Worm (Caenorhabditis elegans) whole organism, L1 larva: ENCODE data around the gene ttc-4.

Experiments
- C16A3.4 ChIP-seq: fragments of 150-350 bp; optimal IDR thresholded peaks from 2 replicates; lab custom pipeline; 2014; ENCODE audit warnings: missing biosample characterization, missing genetic modification characterization
- C34B4.2 ChIP-seq: sonication (generic microtip); optimal IDR thresholded peaks from 2 replicates; lab custom pipeline; 2017; ENCODE audit warnings: mild to moderate bottlenecking, missing genetic modification characterization, missing compliant biosample characterization
- F16B12.6 ChIP-seq: fragments of 150-350 bp; optimal IDR thresholded peaks from 2 replicates; lab custom pipeline; 2014; ENCODE audit warnings: missing biosample characterization, missing genetic modification characterization
- Y116A8C.19 ChIP-seq: sonication (generic microtip); optimal IDR thresholded peaks from 2 replicates; lab custom pipeline; 2016; ENCODE audit warnings: missing compliant biosample characterization, missing genetic modification characterization, borderline replicate concordance
- ceh-82 ChIP-seq, 3 experiments: fragments of 150-350 bp in 1 of 3; sonication (generic microtip) in 2 of 3; optimal IDR thresholded peaks; 2 replicates each; lab custom pipeline; 2014 to 2017; ENCODE audit warnings: missing biosample characterization in 3 of 3, missing genetic modification characterization in 3 of 3
- ceh-88 ChIP-seq: fragments of 200-800 bp; sonication (Bioruptor generic); IDR thresholded peaks from 2 replicates; pipeline ENCODE4 v1.3.6; 2022; ENCODE audit warnings: missing genetic modification characterization, missing compliant biosample characterization
- efl-1 ChIP-seq, 4 experiments: fragments of 150-350 bp; optimal IDR thresholded peaks in 3 of 4; peaks in 1 of 4; 1 replicate in 1 of 4; 2 replicates in 3 of 4; lab custom pipeline; 2014; ENCODE audit warnings: missing biosample characterization in 2 of 4, missing genetic modification characterization in 2 of 4, missing genetic modification reagents in 2 of 4
- efl-3 ChIP-seq: fragments of 200-800 bp; sonication (Bioruptor generic); optimal IDR thresholded peaks from 2 replicates; lab custom pipeline; 2018; ENCODE audit warnings: mild to moderate bottlenecking, missing genetic modification characterization, missing compliant biosample characterization
- elt-2 ChIP-seq: sonication (generic microtip); optimal IDR thresholded peaks from 2 replicates; lab custom pipeline; 2016; ENCODE audit warnings: missing genetic modification characterization, mild to moderate bottlenecking, inconsistent platforms, missing compliant biosample characterization, missing genetic modification reagents
- elt-3 ChIP-seq, 6 experiments: fragments of 150-350 bp in 1 of 6; sonication (generic microtip); optimal IDR thresholded peaks; 2 replicates each; lab custom pipeline; 2017 to 2018; ENCODE audit warnings: missing biosample characterization in 6 of 6, missing genetic modification characterization in 6 of 6, inconsistent platforms in 1 of 6
- fkh-10 ChIP-seq: sonication (generic microtip); optimal IDR thresholded peaks from 2 replicates; lab custom pipeline; 2017; ENCODE audit warnings: missing biosample characterization, missing genetic modification reagents, missing genetic modification characterization
- hpl-2 ChIP-seq: fragments of 150-350 bp; optimal IDR thresholded peaks from 2 replicates; lab custom pipeline; 2014; ENCODE audit warnings: missing biosample characterization, missing genetic modification reagents, missing genetic modification characterization
- irx-1 ChIP-seq: sonication (generic microtip); optimal IDR thresholded peaks from 2 replicates; lab custom pipeline; 2016; ENCODE audit warnings: missing genetic modification characterization, missing compliant biosample characterization
- isw-1 ChIP-seq: fragments of 200-800 bp; sonication (Bioruptor generic); IDR thresholded peaks from 2 replicates; pipeline ENCODE4 v1.3.6; 2022; ENCODE audit warnings: missing genetic modification characterization, missing compliant biosample characterization
- lin-35 ChIP-seq, 2 experiments: fragments of 150-350 bp; optimal IDR thresholded peaks; 2 replicates each; lab custom pipeline; 2014; ENCODE audit warnings: missing biosample characterization in 2 of 2, missing genetic modification characterization in 2 of 2, missing genetic modification reagents in 2 of 2
- lin-39 ChIP-seq: fragments of 150-350 bp; optimal IDR thresholded peaks from 2 replicates; lab custom pipeline; 2014; ENCODE audit warnings: missing biosample characterization, missing genetic modification reagents, missing genetic modification characterization
- lsy-2 ChIP-seq, 2 experiments: fragments of 150-350 bp; optimal IDR thresholded peaks; 2 replicates each; lab custom pipeline; 2014; ENCODE audit warnings: missing biosample characterization in 2 of 2, missing genetic modification characterization in 2 of 2
- mab-9 ChIP-seq: fragments of 200-800 bp; sonication (Bioruptor generic); IDR thresholded peaks from 2 replicates; pipeline ENCODE4 v1.3.6; 2022; ENCODE audit warnings: missing genetic modification reagents, missing genetic modification characterization, missing compliant biosample characterization
- nhr-12 ChIP-seq: sonication (generic microtip); optimal IDR thresholded peaks from 2 replicates; lab custom pipeline; 2017; ENCODE audit warnings: missing biosample characterization, missing genetic modification characterization
- nhr-19 ChIP-seq: fragments of 200-800 bp; sonication (Bioruptor generic); conservative IDR thresholded peaks from 2 replicates; pipeline ENCODE4 v1.3.6; 2022; ENCODE audit warnings: missing genetic modification characterization, missing compliant biosample characterization
- nhr-20 ChIP-seq: sonication (generic microtip); optimal IDR thresholded peaks from 2 replicates; lab custom pipeline; 2016; ENCODE audit warnings: mild to moderate bottlenecking, missing genetic modification characterization, missing compliant biosample characterization
- nhr-28 ChIP-seq: fragments of 150-350 bp; optimal IDR thresholded peaks from 2 replicates; lab custom pipeline; 2014; ENCODE audit warnings: missing biosample characterization, missing genetic modification characterization
- nhr-47 ChIP-seq: sonication (generic microtip); optimal IDR thresholded peaks from 2 replicates; lab custom pipeline; 2016; ENCODE audit warnings: mild to moderate bottlenecking, missing genetic modification characterization, moderate library complexity, missing compliant biosample characterization
- nhr-71 ChIP-seq: sonication (generic microtip); optimal IDR thresholded peaks from 2 replicates; lab custom pipeline; 2016; ENCODE audit warnings: mild to moderate bottlenecking, missing genetic modification characterization, moderate library complexity, missing compliant biosample characterization
- nhr-90 ChIP-seq: sonication (generic microtip); optimal IDR thresholded peaks from 2 replicates; lab custom pipeline; 2016; ENCODE audit warnings: mild to moderate bottlenecking, missing genetic modification characterization, missing compliant biosample characterization; ENCODE audit not compliant: poor library complexity
- pqm-1 ChIP-seq: sonication (generic microtip); optimal IDR thresholded peaks from 3 replicates; lab custom pipeline; 2017; ENCODE audit warnings: missing biosample characterization, missing genetic modification characterization
- rnt-1 ChIP-seq: sonication (generic microtip); optimal IDR thresholded peaks from 2 replicates; lab custom pipeline; 2016; ENCODE audit warnings: mild to moderate bottlenecking, missing genetic modification characterization, moderate library complexity, missing compliant biosample characterization
- snu-23 ChIP-seq: sonication (generic microtip); optimal IDR thresholded peaks from 2 replicates; lab custom pipeline; 2016; ENCODE audit warnings: missing genetic modification characterization, missing compliant biosample characterization
- sptf-1 ChIP-seq: fragments of 150-350 bp; optimal IDR thresholded peaks from 2 replicates; lab custom pipeline; 2014; ENCODE audit warnings: missing biosample characterization, missing genetic modification characterization
- tbx-2 ChIP-seq: sonication (generic microtip); optimal IDR thresholded peaks from 2 replicates; lab custom pipeline; 2016; ENCODE audit warnings: missing genetic modification characterization, missing compliant biosample characterization
- tlp-1 ChIP-seq: fragments of 150-350 bp; optimal IDR thresholded peaks from 2 replicates; lab custom pipeline; 2014; ENCODE audit warnings: missing biosample characterization, missing genetic modification characterization
- unc-130 ChIP-seq: fragments of 150-350 bp; optimal IDR thresholded peaks from 2 replicates; lab custom pipeline; 2017; ENCODE audit warnings: missing biosample characterization, missing genetic modification characterization, inconsistent platforms
- unc-30 ChIP-seq: sonication (generic microtip); optimal IDR thresholded peaks from 2 replicates; lab custom pipeline; 2017; ENCODE audit warnings: missing biosample characterization, missing genetic modification characterization
- vab-15 ChIP-seq: sonication (generic microtip); optimal IDR thresholded peaks from 2 replicates; lab custom pipeline; 2017; ENCODE audit warnings: missing genotype, mild to moderate bottlenecking, missing genetic modification characterization, missing compliant biosample characterization
- ztf-11 ChIP-seq, 2 experiments: sonication (generic microtip); optimal IDR thresholded peaks; 2 replicates each; lab custom pipeline; 2016 to 2017; ENCODE audit warnings: missing genetic modification characterization in 2 of 2, missing biosample characterization in 1 of 2, missing compliant biosample characterization in 1 of 2
- ztf-4 ChIP-seq: fragments of 150-350 bp; optimal IDR thresholded peaks from 2 replicates; lab custom pipeline; 2014; ENCODE audit warnings: missing biosample characterization, missing genetic modification characterization

ttc-4 gene

DNA sequence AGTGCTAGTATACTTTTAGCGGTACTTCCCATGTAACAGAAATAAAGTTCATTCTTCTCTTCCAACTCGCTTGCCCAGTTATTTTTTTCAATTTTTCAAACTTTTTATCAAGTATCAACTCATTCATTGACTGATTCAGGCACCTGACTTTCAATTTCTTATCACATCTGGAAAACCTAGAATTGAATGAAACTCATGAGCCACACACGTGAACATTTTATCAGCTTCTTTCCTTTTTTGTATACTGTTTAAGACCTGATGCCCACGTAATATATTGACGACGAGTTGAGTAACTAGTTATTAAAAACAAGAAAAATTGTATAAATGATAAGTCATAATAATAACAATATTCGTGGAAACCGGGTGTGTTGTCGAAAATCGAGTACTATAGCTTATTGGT lies 41.0 kb upstream of the ttc-4 start:
- TF ChIP-seq C16A3.4 (tag; lab: Kevin White, UChicago) (no peak), pqm-1 (tag; lab: Kevin White, UChicago) (peak; percentile 31), nhr-20 (peak; percentile 4), nhr-19 (GFP tag; lab: Robert Waterston, UW) (no peak), nhr-71 (tag; lab: Kevin White, UChicago) (peak; percentile 18), nhr-90 (peak; percentile 10), elt-2 (tag; lab: Kevin White, UChicago) (peak; percentile 98), ceh-88 (GFP tag; lab: Robert Waterston, UW) (no peak), lin-35 (GFP tag; optimal IDR thresholded peaks at IDR 0.05; lab: Kevin White, UChicago) (peak in 1 of 2 experiments; percentile 30), irx-1 (tag; lab: Kevin White, UChicago) (no peak)
- TF ChIP-seq, all 84 proteins: peak for 6

DNA sequence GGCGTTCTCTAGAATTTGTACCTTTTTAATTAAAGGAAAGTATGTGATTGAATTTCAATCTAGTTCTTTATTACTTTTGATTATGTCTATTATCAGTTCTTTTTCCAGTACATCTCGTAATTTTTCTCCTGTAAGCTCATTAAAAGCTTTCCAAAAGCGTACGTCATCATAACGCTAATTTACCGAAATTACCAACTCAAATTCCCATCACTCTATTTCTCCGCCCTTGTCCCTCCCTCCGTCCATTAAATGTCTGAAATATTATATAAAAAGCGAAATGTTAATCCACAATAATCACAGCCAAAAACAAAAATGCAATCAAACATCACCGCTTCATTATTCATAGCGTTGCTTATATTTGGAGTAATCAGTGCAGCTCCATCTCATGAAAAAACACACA lies 40.2 kb upstream of the ttc-4 start, which contains the start of gene ins-12:
Gene ins-12, plus strand, starts transcription at position 301 of the 400 bp plus-strand sequence.
- TF ChIP-seq unc-30 (tag; lab: Kevin White, UChicago) (no peak), Y116A8C.19 (tag; lab: Kevin White, UChicago) (no peak), nhr-47 (tag; lab: Kevin White, UChicago) (no peak), efl-3 (GFP tag; lab: Kevin White, UChicago) (no peak), nhr-19 (GFP tag; lab: Robert Waterston, UW) (no peak), mab-9 (no peak), C34B4.2 (no peak), ztf-4 (tag; lab: Kevin White, UChicago) (no peak), unc-130 (no peak), rnt-1 (tag; lab: Kevin White, UChicago) (no peak), fkh-10 (GFP tag; lab: Kevin White, UChicago) (no peak), F16B12.6 (tag; lab: Kevin White, UChicago) (no peak), tlp-1 (no peak), nhr-71 (tag; lab: Kevin White, UChicago) (no peak), hpl-2 (GFP tag; lab: Kevin White, UChicago) (no peak)

DNA sequence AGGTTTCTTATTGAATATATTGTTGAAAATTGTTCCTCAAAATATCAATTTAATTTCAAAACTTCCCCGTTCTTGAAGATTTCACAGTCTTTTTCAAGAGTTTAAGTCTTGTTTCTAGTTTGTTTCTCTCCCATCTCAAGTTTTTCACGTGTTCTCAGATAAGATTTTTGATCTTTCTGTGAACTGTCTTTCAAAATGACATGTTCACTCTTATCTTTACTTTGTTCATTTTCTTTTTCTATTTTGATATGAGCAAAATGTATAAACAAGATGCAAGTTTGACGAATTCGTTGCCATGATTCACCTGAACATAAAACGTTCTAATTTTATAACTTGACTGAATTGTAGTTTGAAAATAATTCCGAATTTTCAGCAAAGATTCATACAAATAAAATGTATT lies 39.7 kb upstream of the ttc-4 start:
- TF ChIP-seq hpl-2 (GFP tag; lab: Kevin White, UChicago) (no peak), nhr-47 (tag; lab: Kevin White, UChicago) (no peak), ceh-82 (tag; optimal IDR thresholded peaks at IDR 0.05; lab: Kevin White, UChicago) (no peak), isw-1 (GFP tag; lab: Robert Waterston, UW) (no peak), lin-39 (tag; lab: Kevin White, UChicago) (no peak), lin-35 (GFP tag; optimal IDR thresholded peaks at IDR 0.05; lab: Kevin White, UChicago) (no peak), ztf-4 (tag; lab: Kevin White, UChicago) (no peak), nhr-90 (no peak), nhr-12 (no peak), vab-15 (tag; lab: Kevin White, UChicago) (no peak), efl-3 (GFP tag; lab: Kevin White, UChicago) (no peak), fkh-10 (GFP tag; lab: Kevin White, UChicago) (no peak), tbx-2 (no peak)
- TF ChIP-seq, all 84 proteins: peak for 0

DNA sequence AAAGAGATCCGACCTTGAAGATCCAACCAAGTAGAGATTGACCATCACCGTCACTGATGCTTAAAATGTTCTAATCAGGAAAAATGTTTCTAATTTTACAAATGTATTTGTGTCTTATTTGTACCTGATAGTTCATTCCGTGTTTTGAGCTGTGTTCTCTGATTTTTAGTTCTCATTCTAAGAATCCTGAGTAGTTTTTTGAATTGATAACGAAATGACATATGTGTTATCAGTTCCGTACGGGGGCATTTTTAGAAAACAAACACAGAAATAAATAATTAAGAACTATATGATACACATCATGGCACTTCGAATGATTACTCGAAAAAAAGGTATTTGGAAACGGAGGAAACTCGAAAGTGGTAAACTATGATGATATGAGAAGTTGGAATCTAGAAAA lies 39.0 kb upstream of the ttc-4 start:
- peak; percentile 66 for TF ChIP-seq elt-2 (tag; lab: Kevin White, UChicago)
- TF ChIP-seq efl-1 (optimal IDR thresholded peaks at IDR 0.05; lab: Kevin White, UChicago) = no peak
- peak in 1 of 2 experiments; percentile 76 for TF ChIP-seq efl-1 (GFP tag; optimal IDR thresholded peaks at IDR 0.05 in 1 of 2; lab: Kevin White, UChicago)
- no peak for TF ChIP-seq nhr-28 (tag; lab: Kevin White, UChicago)
- TF ChIP-seq irx-1 (tag; lab: Kevin White, UChicago) = no peak
- TF ChIP-seq, all 84 proteins: peak for 2

DNA sequence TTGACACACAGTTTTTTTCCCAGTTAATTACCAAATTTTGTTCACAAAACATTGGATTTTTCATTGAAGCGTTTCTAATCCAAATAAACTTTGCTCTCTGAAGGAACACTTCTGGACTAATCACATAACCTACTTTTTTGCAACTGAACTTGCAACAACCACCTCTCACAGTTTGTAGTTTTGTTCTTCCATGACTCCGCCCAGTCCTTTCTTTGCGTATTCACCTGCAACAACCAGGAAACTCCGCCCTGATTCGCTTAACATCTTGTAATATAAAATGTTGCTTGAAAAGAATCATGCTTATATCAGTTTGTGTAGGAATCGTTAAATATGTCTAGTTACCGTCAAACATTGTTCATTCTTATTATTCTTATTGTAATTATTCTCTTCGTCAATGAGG lies 38.1 kb upstream of the ttc-4 start, which contains the start of gene ins-11:
Gene ins-11, plus strand, starts transcription at position 301 of the 400 bp plus-strand sequence.
- TF ChIP-seq snu-23 (GFP tag; lab: Kevin White, UChicago) (no peak), lsy-2 (tag; optimal IDR thresholded peaks at IDR 0.05; lab: Kevin White, UChicago) (no peak), lin-35 (GFP tag; optimal IDR thresholded peaks at IDR 0.05; lab: Kevin White, UChicago) (no peak), C34B4.2 (no peak), elt-3 (tag; optimal IDR thresholded peaks at IDR 0.05; lab: Kevin White, UChicago) (no peak), mab-9 (no peak), tlp-1 (no peak), sptf-1 (tag; lab: Kevin White, UChicago) (no peak), F16B12.6 (tag; lab: Kevin White, UChicago) (no peak), ztf-11 (tag; optimal IDR thresholded peaks at IDR 0.05; lab: Kevin White, UChicago) (no peak), nhr-12 (no peak)
